Fruit fly (Drosophila melanogaster): ENCODE data around the gene CheA75a.
A peak's percentile ranks its signal among the peaks of the same experiment; 100 is the strongest.

Gene CheA75a

DNA sequence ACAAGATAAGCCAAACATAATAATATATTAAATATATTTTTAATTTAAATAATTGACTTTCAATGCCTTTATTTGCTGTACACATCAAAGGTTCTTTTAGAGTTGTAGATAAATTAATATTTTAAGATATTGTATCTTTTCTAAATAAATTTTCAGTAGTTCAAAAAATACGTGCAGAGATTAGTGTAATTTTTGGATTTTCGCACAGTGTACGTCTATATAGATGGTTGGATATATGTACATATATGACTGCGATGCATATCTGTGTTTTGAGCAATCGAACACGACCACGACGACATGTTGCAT is 24.5 kb upstream of the CheA75a start:
- no peak for TF ChIP-seq noc (tag; optimal IDR thresholded peaks at IDR 0.05)

DNA sequence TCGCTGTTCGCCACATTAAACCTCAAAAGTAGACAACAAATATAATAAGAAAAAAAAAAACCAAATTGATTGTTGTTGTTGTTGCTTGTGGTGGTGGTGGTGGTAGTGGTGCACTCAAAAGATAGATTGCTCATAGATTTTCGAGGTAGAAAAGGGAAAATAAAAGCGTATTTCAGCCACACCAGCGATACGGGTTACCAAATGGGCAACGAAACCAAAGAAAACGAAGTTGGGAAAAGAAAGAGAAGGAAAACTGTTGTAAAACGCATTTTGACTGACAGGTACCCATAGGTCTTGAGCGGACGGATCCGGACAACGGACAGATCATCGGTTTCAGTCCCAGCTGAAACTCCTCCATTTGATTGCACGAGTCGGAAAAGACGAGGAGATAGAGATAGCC is 23.4 kb upstream of the CheA75a start:
- no peak for TF ChIP-seq noc (tag; optimal IDR thresholded peaks at IDR 0.05)

DNA sequence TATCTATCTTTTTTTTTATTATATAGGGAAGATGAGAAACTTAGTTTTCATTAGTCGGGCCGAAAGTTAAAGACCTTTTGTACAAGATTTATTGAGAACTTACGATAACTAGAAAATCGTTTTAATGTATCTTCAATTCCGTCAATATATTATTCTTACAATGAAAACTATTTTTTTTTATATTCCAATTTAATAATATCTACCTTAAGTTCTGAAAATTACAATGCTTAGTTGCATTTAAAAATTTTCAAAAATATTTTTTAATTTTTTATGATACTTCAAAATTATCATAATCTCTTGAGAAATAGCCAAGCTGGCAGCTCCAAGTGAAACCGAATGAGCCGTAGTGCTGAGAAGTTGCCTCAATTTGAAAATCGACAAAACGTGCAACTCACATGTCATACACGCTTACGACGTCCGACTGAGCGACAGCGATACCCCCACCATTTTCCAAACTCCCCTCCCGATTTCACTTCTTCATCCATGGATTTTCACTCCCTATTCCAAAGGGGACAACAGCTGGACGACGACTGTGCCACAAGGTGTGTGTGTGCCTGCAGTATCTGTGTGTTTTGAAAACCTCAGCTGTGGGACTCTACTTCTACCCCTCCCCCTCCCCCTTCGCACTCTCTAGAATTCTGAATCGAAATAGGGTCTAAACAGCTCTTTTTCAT is 22.8 kb upstream of the CheA75a start:
- no peak for TF ChIP-seq noc (tag; optimal IDR thresholded peaks at IDR 0.05)

- TF ChIP-seq noc (tag; optimal IDR thresholded peaks at IDR 0.05): no peak
Observed at dm6 chr3L:18231024-18231814, 20.7 kb upstream of the CheA75a start.

DNA sequence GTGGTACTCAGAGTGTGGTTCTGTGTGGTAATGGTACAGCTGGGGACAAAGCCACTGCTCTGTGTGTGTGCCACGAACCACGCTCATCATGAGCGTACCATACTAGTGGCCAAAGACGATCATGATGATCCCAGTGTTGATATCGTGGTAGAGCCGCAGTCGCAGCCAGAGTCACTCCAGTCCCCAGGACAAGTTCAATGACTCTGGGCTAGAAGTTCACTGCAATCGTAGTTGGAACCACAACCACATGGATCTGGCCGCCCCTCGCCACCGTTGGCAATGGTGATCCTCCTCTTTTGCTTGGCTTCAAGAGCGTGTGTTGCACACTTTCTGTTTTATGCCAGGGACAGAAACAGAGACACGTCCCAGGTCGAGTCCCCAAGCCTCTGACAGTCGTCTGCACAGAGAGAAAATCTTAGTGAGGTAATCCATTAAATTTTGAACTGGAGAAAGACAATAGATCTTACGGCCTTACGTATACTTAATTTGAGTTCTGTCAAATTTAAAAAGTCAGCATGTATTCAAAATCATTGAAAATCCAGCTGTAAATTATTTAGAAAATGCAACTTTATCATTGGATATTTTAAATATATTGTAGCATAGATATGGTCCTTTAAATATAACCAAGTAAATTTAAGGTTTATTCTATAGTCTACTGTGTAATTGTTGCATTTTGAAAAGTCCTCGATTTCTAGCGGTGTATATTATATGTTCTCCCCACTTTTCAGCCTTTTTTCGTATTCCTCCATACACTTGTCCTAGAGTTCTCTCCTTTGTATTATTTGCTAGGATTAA is 19.8 kb upstream of the CheA75a start:
- no peak for TF ChIP-seq noc (tag; optimal IDR thresholded peaks at IDR 0.05)

- TF ChIP-seq noc (tag; optimal IDR thresholded peaks at IDR 0.05): no peak
Observed at dm6 chr3L:18232984-18233738, 18.7 kb upstream of the CheA75a start.

- no peak for TF ChIP-seq noc (tag; optimal IDR thresholded peaks at IDR 0.05)
Observed at dm6 chr3L:18234209-18234849, 17.6 kb upstream of the CheA75a start.

dm6 chr3L:18235379-18235778 is 16.5 kb upstream of the CheA75a start:
- TF ChIP-seq noc (tag; optimal IDR thresholded peaks at IDR 0.05): no peak

DNA sequence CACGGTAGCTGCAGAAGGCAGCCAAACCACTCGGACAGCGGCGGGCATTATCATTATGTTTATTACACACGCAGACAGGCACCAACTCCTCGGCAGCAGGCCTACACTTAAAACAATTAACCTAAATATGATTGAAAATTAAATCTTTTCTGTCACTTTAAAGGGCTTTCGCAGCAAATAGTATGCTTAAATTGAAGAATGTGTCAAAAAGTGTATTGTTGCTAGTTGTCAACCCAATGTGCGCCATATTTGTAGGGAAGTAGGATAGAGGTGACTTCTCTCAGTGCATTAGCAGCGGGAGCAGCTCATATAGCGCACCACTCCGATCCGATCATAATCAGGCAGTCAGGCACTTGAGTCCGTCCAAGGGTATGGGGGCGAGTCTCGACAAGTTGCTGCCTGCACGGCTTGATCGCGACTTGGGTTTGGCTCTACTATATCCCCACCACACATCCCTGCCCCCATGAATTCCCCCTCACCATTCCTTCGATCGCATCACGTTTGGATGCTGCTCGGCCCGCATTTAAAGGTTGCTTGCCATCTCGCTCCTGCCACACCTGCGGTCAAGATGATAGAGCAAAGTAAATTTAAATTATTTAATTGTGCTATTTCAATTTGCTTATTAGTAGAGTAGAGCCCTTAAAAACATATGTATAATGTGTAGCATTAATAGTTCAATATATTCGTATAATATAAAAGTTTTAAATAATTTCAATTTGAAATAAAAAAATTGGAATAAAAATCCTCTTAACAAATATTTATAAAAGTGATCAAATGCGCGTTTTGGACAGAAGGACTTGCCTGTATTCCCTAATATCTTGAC is 15.9 kb upstream of the CheA75a start:
- TF ChIP-seq noc (tag; optimal IDR thresholded peaks at IDR 0.05): peak; percentile 0

DNA sequence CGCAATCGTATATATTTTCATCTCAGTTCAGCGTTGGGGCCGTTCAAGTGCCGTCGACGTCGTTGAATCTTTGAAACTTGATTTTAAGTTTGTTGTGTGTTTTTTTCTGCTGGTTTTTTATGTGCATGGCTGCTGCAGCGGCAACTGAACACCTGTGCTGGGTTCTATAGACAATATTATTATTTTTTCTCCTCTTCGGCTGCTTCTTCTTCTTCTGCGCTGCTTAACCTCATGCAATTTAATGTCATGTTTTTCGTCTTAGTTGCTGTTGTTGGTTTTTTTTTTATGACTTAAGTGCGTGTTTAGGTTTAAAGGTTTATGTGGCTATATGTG is 15.3 kb upstream of the CheA75a start:
- no peak for TF ChIP-seq noc (tag; optimal IDR thresholded peaks at IDR 0.05)

dm6 chr3L:18237808-18238207 is 14.1 kb upstream of the CheA75a start:
- TF ChIP-seq noc (tag; optimal IDR thresholded peaks at IDR 0.05): no peak

- no peak for TF ChIP-seq noc (tag; optimal IDR thresholded peaks at IDR 0.05)
Observed at dm6 chr3L:18238568-18238967, 13.3 kb upstream of the CheA75a start.

DNA sequence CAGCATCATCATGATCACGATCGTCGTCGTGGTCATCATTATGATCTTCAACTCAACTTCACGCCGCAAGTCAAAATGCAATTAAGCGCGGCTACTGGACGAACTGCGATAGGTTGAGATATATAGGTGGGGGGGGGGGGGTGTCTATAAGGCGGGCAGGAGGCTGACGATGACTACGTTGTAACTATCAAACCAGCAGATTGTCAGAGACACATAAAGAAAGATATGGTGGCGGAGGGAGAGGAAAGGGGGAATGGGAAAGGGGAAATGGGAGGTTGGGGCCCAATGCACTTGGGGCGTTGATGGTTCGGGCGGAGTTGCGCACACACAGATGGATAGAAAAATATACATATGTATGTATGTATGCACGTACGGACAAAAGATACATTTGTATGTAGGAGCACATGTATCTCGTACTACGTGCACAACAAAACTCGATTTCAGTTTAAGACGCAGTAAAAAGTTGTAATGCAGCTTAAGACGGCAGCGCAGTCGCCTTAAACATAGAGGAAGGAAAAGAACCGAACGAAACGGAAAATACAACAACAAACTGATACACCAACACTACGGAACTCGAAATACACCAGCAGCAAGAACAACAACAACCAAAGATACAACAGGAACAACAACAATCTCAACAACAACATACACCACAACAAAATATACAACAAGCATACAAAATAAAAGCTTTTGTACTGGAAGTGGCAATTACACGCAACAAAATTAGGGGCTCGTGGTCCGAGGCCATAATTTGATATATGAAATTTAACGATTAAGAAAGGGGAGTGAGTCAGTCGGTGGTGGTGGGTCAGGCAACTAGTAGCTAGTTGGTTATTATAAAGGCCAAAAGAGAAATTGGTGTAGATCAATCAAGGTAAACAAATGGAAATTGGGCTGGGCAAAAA is 12.6 kb upstream of the CheA75a start:
- no peak for TF ChIP-seq noc (tag; optimal IDR thresholded peaks at IDR 0.05)

DNA sequence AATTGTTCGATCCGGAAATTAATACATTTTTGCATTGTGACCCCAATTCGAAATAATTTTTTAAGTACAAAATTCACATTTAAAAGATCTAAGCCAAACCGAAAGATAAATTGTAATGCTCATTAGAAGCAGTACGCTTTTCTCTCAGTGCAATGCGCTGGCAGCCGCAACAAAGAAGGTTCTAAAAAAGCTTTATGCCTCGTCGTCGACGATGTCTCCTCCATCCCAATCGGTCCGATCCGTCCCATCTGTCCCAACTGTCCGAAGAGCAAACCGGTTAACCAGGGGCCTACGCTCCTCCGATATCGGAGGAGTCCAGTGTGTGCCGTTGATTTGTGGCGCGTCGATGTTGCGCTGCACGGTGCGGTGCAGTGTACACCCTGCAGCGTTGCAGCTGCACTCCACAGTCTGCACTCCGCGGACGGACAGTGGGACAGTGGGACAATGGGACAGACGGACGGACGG is 11.5 kb upstream of the CheA75a start:
- TF ChIP-seq noc (tag; optimal IDR thresholded peaks at IDR 0.05): no peak

Measured in whole organism, larva.